Fruit fly (Drosophila melanogaster) whole organism, embryonic: ENCODE data around the gene Swip-1.

Source experiments
- B-H2 ChIP-seq: fragments of 200-800 bp; sonication (Bioruptor generic); optimal IDR thresholded peaks from 2 replicates; lab custom pipeline; 2018; ENCODE audit warnings: missing biosample characterization, mild to moderate bottlenecking, missing genetic modification characterization
- CG10209 ChIP-seq: fragments of 200-800 bp; sonication (Bioruptor generic); optimal IDR thresholded peaks from 3 replicates; lab custom pipeline; 2017; ENCODE audit warnings: missing biosample characterization, mild to moderate bottlenecking, missing genetic modification characterization, missing genetic modification reagents
- CG10543 ChIP-seq: fragments of 200-800 bp; sonication (Bioruptor generic); optimal IDR thresholded peaks from 3 replicates; lab custom pipeline; 2017; ENCODE audit warnings: missing biosample characterization, mild to moderate bottlenecking, missing genetic modification characterization, moderate library complexity
- CG10979 ChIP-seq: fragments of 200-800 bp; sonication (Bioruptor generic); optimal IDR thresholded peaks from 2 replicates; lab custom pipeline; 2018; ENCODE audit warnings: missing biosample characterization, mild to moderate bottlenecking, missing genetic modification characterization, moderate library complexity
- CG12219 ChIP-seq: fragments of 200-800 bp; sonication (Bioruptor generic); optimal IDR thresholded peaks from 3 replicates; lab custom pipeline; 2018; ENCODE audit warnings: missing biosample characterization, mild to moderate bottlenecking, missing genetic modification characterization
- CG12769 ChIP-seq: fragments of 200-800 bp; sonication (Bioruptor generic); optimal IDR thresholded peaks from 2 replicates; lab custom pipeline; 2019; ENCODE audit warnings: missing biosample characterization, mild to moderate bottlenecking, missing genetic modification characterization, moderate library complexity
- CG15269 ChIP-seq: fragments of 200-800 bp; sonication (Bioruptor generic); optimal IDR thresholded peaks from 2 replicates; lab custom pipeline; 2018; ENCODE audit warnings: missing biosample characterization, mild to moderate bottlenecking, missing genetic modification characterization, moderate library complexity
- CG17829 ChIP-seq: fragments of 200-800 bp; optimal IDR thresholded peaks from 2 replicates; lab custom pipeline; 2019; ENCODE audit warnings: missing biosample characterization, mild to moderate bottlenecking, missing genetic modification characterization, moderate library complexity
- CG2678 ChIP-seq: fragments of 200-800 bp; sonication (Bioruptor generic); optimal IDR thresholded peaks from 3 replicates; lab custom pipeline; 2019; ENCODE audit warnings: missing biosample characterization, mild to moderate bottlenecking, missing genetic modification characterization, moderate library complexity
- CG3281 ChIP-seq: fragments of 200-800 bp; sonication (Bioruptor generic); optimal IDR thresholded peaks from 3 replicates; lab custom pipeline; 2017; ENCODE audit warnings: missing biosample characterization, mild to moderate bottlenecking, missing genetic modification characterization
- CG34224 ChIP-seq: fragments of 200-800 bp; sonication (Bioruptor generic); IDR thresholded peaks from 3 replicates; pipeline ENCODE4 v1.3.6; 2022; ENCODE audit warnings: missing biosample characterization, missing genetic modification characterization; ENCODE audit not compliant: partially characterized antibody
- CG3847 ChIP-seq: fragments of 200-800 bp; sonication (Bioruptor generic); IDR thresholded peaks from 2 replicates; pipeline ENCODE4 v1.3.6; 2022; ENCODE audit warnings: missing biosample characterization, missing genetic modification characterization
- CG6272 ChIP-seq: fragments of 200-800 bp; sonication (Bioruptor generic); IDR thresholded peaks from 2 replicates; pipeline ENCODE4 v1.3.6; 2022; ENCODE audit warnings: missing biosample characterization, missing genetic modification characterization
- CG6854 ChIP-seq: fragments of 200-800 bp; sonication (Bioruptor generic); optimal IDR thresholded peaks from 3 replicates; lab custom pipeline; 2017; ENCODE audit warnings: missing biosample characterization, mild to moderate bottlenecking, missing genetic modification characterization
- CG7372 ChIP-seq: fragments of 200-800 bp; sonication (Bioruptor generic); IDR thresholded peaks from 2 replicates; pipeline ENCODE4 v1.3.6; 2022; ENCODE audit warnings: missing biosample characterization, missing genetic modification characterization
- CG8089 ChIP-seq: fragments of 200-800 bp; sonication (Bioruptor generic); optimal IDR thresholded peaks from 3 replicates; lab custom pipeline; 2016; ENCODE audit warnings: missing biosample characterization, missing genetic modification characterization
- CG9215 ChIP-seq: fragments of 200-800 bp; sonication (Bioruptor generic); IDR thresholded peaks from 2 replicates; pipeline ENCODE4 v1.3.6; 2022; ENCODE audit warnings: missing biosample characterization, missing genetic modification characterization
- CG9932 ChIP-seq: fragments of 200-800 bp; sonication (Bioruptor generic); IDR thresholded peaks from 2 replicates; pipeline ENCODE4 v1.3.6; 2022; ENCODE audit warnings: missing biosample characterization, missing genetic modification characterization
- Chrac-16 ChIP-seq: fragments of 200-800 bp; sonication (Bioruptor generic); optimal IDR thresholded peaks from 3 replicates; lab custom pipeline; 2016; ENCODE audit warnings: missing biosample characterization, missing genetic modification characterization
- Dbx ChIP-seq: fragments of 200-800 bp; sonication (Bioruptor generic); IDR thresholded peaks from 3 replicates; pipeline ENCODE4 v1.3.6; 2022; ENCODE audit warnings: missing biosample characterization, missing genetic modification characterization
- E2f1 ChIP-seq: fragments of 200-800 bp; sonication (Bioruptor generic); IDR thresholded peaks from 2 replicates; pipeline ENCODE4 v1.3.6; 2022; ENCODE audit warnings: missing biosample characterization, missing genetic modification characterization
- Fer2 ChIP-seq: fragments of 200-800 bp; sonication (Bioruptor generic); optimal IDR thresholded peaks from 2 replicates; lab custom pipeline; 2018; ENCODE audit warnings: missing biosample characterization, mild to moderate bottlenecking, missing genetic modification characterization, moderate library complexity
- Hmr ChIP-seq: fragments of 200-800 bp; sonication (Bioruptor generic); optimal IDR thresholded peaks from 3 replicates; lab custom pipeline; 2017; ENCODE audit warnings: mild to moderate bottlenecking, missing biosample characterization, missing genetic modification reagents, missing genetic modification characterization
- NfI ChIP-seq: fragments of 200-800 bp; sonication (Bioruptor generic); optimal IDR thresholded peaks from 3 replicates; lab custom pipeline; 2018; ENCODE audit warnings: missing biosample characterization, mild to moderate bottlenecking, missing genetic modification characterization, moderate library complexity
- Oli ChIP-seq: fragments of 200-800 bp; sonication (Bioruptor generic); optimal IDR thresholded peaks from 2 replicates; lab custom pipeline; 2018; ENCODE audit warnings: missing biosample characterization, mild to moderate bottlenecking, missing genetic modification characterization, moderate library complexity
- Sox102F ChIP-seq: fragments of 200-800 bp; sonication (Bioruptor generic); optimal IDR thresholded peaks from 2 replicates; lab custom pipeline; 2018; ENCODE audit warnings: missing biosample characterization, mild to moderate bottlenecking, missing genetic modification characterization, moderate library complexity
- Xrp1 ChIP-seq: fragments of 200-800 bp; sonication (Bioruptor generic); IDR thresholded peaks from 2 replicates; pipeline ENCODE4 v1.3.6; 2022; ENCODE audit warnings: missing biosample characterization, missing genetic modification characterization
- al ChIP-seq: fragments of 200-800 bp; sonication (Bioruptor generic); IDR thresholded peaks from 2 replicates; pipeline ENCODE4 v1.3.6; 2022; ENCODE audit warnings: missing biosample characterization, missing genetic modification characterization
- aop ChIP-seq: fragments of 200-800 bp; sonication (Bioruptor generic); IDR thresholded peaks from 2 replicates; pipeline ENCODE4 v1.3.6; 2022; ENCODE audit warnings: missing biosample characterization, missing genetic modification characterization
- chinmo ChIP-seq: fragments of 200-800 bp; sonication (Bioruptor generic); IDR thresholded peaks from 4 replicates; pipeline ENCODE4 v1.3.6; 2022; ENCODE audit warnings: missing biosample characterization, missing genetic modification characterization; ENCODE audit not compliant: partially characterized antibody
- chm ChIP-seq: fragments of 200-800 bp; sonication (Bioruptor generic); IDR thresholded peaks from 2 replicates; pipeline ENCODE4 v1.3.6; 2022; ENCODE audit warnings: missing biosample characterization, missing genetic modification characterization
- fd102C ChIP-seq: fragments of 200-800 bp; sonication (Bioruptor generic); optimal IDR thresholded peaks from 2 replicates; lab custom pipeline; 2018; ENCODE audit warnings: missing biosample characterization, mild to moderate bottlenecking, missing genetic modification characterization, moderate library complexity
- fd96Cb ChIP-seq: fragments of 200-800 bp; sonication (Bioruptor generic); optimal IDR thresholded peaks from 2 replicates; lab custom pipeline; 2018; ENCODE audit warnings: missing biosample characterization, mild to moderate bottlenecking, missing genetic modification characterization, moderate library complexity
- fru ChIP-seq: fragments of >200 bp; optimal IDR thresholded peaks from 2 replicates; lab custom pipeline; 2017
- grau ChIP-seq: fragments of 200-800 bp; optimal IDR thresholded peaks from 3 replicates; lab custom pipeline; 2019; ENCODE audit warnings: missing biosample characterization, mild to moderate bottlenecking, missing genetic modification characterization, moderate library complexity
- klu ChIP-seq: fragments of 200-800 bp; sonication (Bioruptor generic); IDR thresholded peaks from 2 replicates; pipeline ENCODE4 v1.3.6; 2022; ENCODE audit warnings: missing biosample characterization, missing genetic modification characterization
- pan ChIP-seq, 4 experiments: fragments of >200 bp in 3 of 4; fragments of 200-800 bp in 1 of 4; sonication (Bioruptor generic) in 1 of 4; optimal IDR thresholded peaks in 3 of 4; IDR thresholded peaks in 1 of 4; 2 replicates each; pipeline versions ENCODE4 v1.3.6 to Lab custom; 2017 to 2022; ENCODE audit warnings: missing biosample characterization in 2 of 4, missing genetic modification characterization in 2 of 4, mixed read lengths in 1 of 4
- prd ChIP-seq, 3 experiments: fragments of >200 bp in 2 of 3; fragments of 200-800 bp in 1 of 3; sonication (Bioruptor generic) in 1 of 3; optimal IDR thresholded peaks in 2 of 3; IDR thresholded peaks in 1 of 3; 2 replicates in 2 of 3; 3 replicates in 1 of 3; pipeline versions ENCODE4 v1.3.6 to Lab custom; 2017 to 2022; ENCODE audit warnings: missing biosample characterization in 1 of 3, missing genetic modification characterization in 1 of 3
- row ChIP-seq: fragments of 200-800 bp; sonication (Bioruptor generic); IDR thresholded peaks from 3 replicates; pipeline ENCODE4 v1.3.6; 2022; ENCODE audit warnings: missing biosample characterization, missing genetic modification characterization
- sens ChIP-seq: fragments of 200-800 bp; sonication (Bioruptor generic); peaks from one replicate; lab custom pipeline; 2016; ENCODE audit warnings: missing biosample characterization, missing genetic modification characterization
- sisA ChIP-seq: fragments of 200-800 bp; sonication (Bioruptor generic); IDR thresholded peaks from 2 replicates; pipeline ENCODE4 v1.3.6; 2022; ENCODE audit warnings: missing biosample characterization, missing genetic modification characterization
- slbo ChIP-seq: fragments of 200-800 bp; sonication (Bioruptor generic); IDR thresholded peaks from 2 replicates; pipeline ENCODE4 v1.3.6; 2022; ENCODE audit warnings: missing biosample characterization, missing genetic modification characterization
- stc ChIP-seq: fragments of 200-800 bp; sonication (Bioruptor generic); IDR thresholded peaks from 2 replicates; pipeline ENCODE4 v1.3.6; 2022; ENCODE audit warnings: missing biosample characterization, missing genetic modification characterization
- zen ChIP-seq: fragments of 200-800 bp; sonication (Bioruptor generic); optimal IDR thresholded peaks from 3 replicates; lab custom pipeline; 2018; ENCODE audit warnings: missing biosample characterization, mild to moderate bottlenecking, missing genetic modification characterization, moderate library complexity

The Swip-1 gene

dm6 chr2L:18965367-18966213 lies 21.5 kb downstream of the Swip-1 start (continued):
- no peak for TF ChIP-seq prd (optimal IDR thresholded peaks at IDR 0.05; lab: Kevin White, UChicago)
- peak; percentile 33; the same call in 1 of the 3 replicates for TF ChIP-seq prd (GFP tag; IDR thresholded peaks at IDR 0.05; lab: Robert Waterston, UW)
- TF ChIP-seq CG6854 (GFP tag; lab: Kevin White, UChicago) = peak; percentile 4
- no peak for TF ChIP-seq aop
- no peak for TF ChIP-seq CG8089 (GFP tag; lab: Kevin White, UChicago)
- TF ChIP-seq Hmr (GFP tag; lab: Kevin White, UChicago) = peak; percentile 47
- TF ChIP-seq CG9215 (GFP tag; lab: Robert Waterston, UW) = peak; percentile 5; the same call in 1 of the 2 replicates
- TF ChIP-seq slbo (GFP tag; lab: Robert Waterston, UW) = peak; percentile 74
- peak; percentile 13 for TF ChIP-seq CG10543
- TF ChIP-seq E2f1 (GFP tag; lab: Robert Waterston, UW) = peak; percentile 8; the same call in 1 of the 2 replicates
- TF ChIP-seq Dbx (GFP tag; lab: Robert Waterston, UW) = 0 out of 3 replicates have a peak, but pooled peaks have one; percentile 37
- TF ChIP-seq CG12769 (tag; lab: Kevin White, UChicago) = peak; percentile 51
- TF ChIP-seq chm = peak; percentile 22; the same call in 1 of the 2 replicates
- TF ChIP-seq row (GFP tag; lab: Robert Waterston, UW) = peak; percentile 76
- peak; percentile 66; the same call in 1 of the 2 replicates for TF ChIP-seq al
- peak; percentile 15 for TF ChIP-seq Sox102F (GFP tag; lab: Kevin White, UChicago)
- TF ChIP-seq CG15269 (tag; lab: Kevin White, UChicago) = peak; percentile 54
- TF ChIP-seq NfI = peak; percentile 8
- peak; percentile 70 for TF ChIP-seq CG2678 (tag; lab: Kevin White, UChicago)
- TF ChIP-seq CG12219 (GFP tag; lab: Kevin White, UChicago) = peak; percentile 14
- TF ChIP-seq CG9932 = peak; percentile 19; the same call in 1 of the 2 replicates
- TF ChIP-seq grau = peak; percentile 53
- peak; percentile 74; the same call in 1 of the 4 replicates for TF ChIP-seq chinmo
- TF ChIP-seq pan (optimal IDR thresholded peaks at IDR 0.05; lab: Kevin White, UChicago) = peak in 1 of 2 experiments; percentile 16
- TF ChIP-seq pan (GFP tag; optimal IDR thresholded peaks at IDR 0.05 in 1 of 2, IDR thresholded peaks at IDR 0.05 in 1 of 2) = peak in 1 of 2 experiments; percentile 10
- TF ChIP-seq Chrac-16 (GFP tag; lab: Kevin White, UChicago) = no peak
- TF ChIP-seq CG3847 (GFP tag; lab: Robert Waterston, UW) = peak; percentile 41
- peak; percentile 28; the same call in 1 of the 2 replicates for TF ChIP-seq CG7372
- no peak for TF ChIP-seq fru (lab: Kevin White, UChicago)
- peak; percentile 34 for TF ChIP-seq fd96Cb
- peak; percentile 21 for TF ChIP-seq CG10979 (tag; lab: Kevin White, UChicago)
- peak; percentile 49 for TF ChIP-seq sens
- peak; percentile 4 for TF ChIP-seq zen (tag; lab: Kevin White, UChicago)
- TF ChIP-seq CG3281 (GFP tag; lab: Kevin White, UChicago) = peak; percentile 77
- peak; percentile 6 for TF ChIP-seq B-H2 (GFP tag; lab: Kevin White, UChicago)
- TF ChIP-seq Xrp1 (GFP tag; lab: Robert Waterston, UW) = peak; percentile 36; the same call in 1 of the 2 replicates
- no peak for TF ChIP-seq Fer2 (tag; lab: Kevin White, UChicago)
- TF ChIP-seq sisA = peak; percentile 24; the same call in 1 of the 2 replicates
- TF ChIP-seq CG6272 (GFP tag; lab: Robert Waterston, UW) = 0 out of 2 replicates have a peak, but pooled peaks have one; percentile 11
- TF ChIP-seq CG34224 (GFP tag; lab: Robert Waterston, UW) = no peak
- TF ChIP-seq fd102C (GFP tag; lab: Kevin White, UChicago) = no peak
- peak; percentile 30 for TF ChIP-seq CG10209
- peak; percentile 13 for TF ChIP-seq CG17829 (tag; lab: Kevin White, UChicago)
- TF ChIP-seq klu (GFP tag; lab: Robert Waterston, UW) = 0 out of 2 replicates have a peak, but pooled peaks have one; percentile 6
- TF ChIP-seq stc (GFP tag; lab: Robert Waterston, UW) = no peak
- TF ChIP-seq Oli = peak; percentile 28
